Fruit fly (Drosophila melanogaster) whole organism, embryonic: ENCODE measurements around the gene CG45066.

Source experiments
- BtbVII ChIP-seq: fragments of 200-800 bp; sonication (Bioruptor generic); optimal IDR thresholded peaks from 3 replicates; lab custom pipeline; 2017; ENCODE audit warnings: missing biosample characterization, mild to moderate bottlenecking, missing genetic modification characterization
- CG10543 ChIP-seq: fragments of 200-800 bp; sonication (Bioruptor generic); optimal IDR thresholded peaks from 3 replicates; lab custom pipeline; 2017; ENCODE audit warnings: missing biosample characterization, mild to moderate bottlenecking, missing genetic modification characterization, moderate library complexity
- CG10979 ChIP-seq: fragments of 200-800 bp; sonication (Bioruptor generic); optimal IDR thresholded peaks from 2 replicates; lab custom pipeline; 2018; ENCODE audit warnings: missing biosample characterization, mild to moderate bottlenecking, missing genetic modification characterization, moderate library complexity
- CG11504 ChIP-seq: fragments of 200-800 bp; sonication (Bioruptor generic); optimal IDR thresholded peaks from 3 replicates; lab custom pipeline; 2019; ENCODE audit warnings: missing biosample characterization, mild to moderate bottlenecking, missing genetic modification characterization, moderate library complexity
- CG11696 ChIP-seq: fragments of 200-800 bp; sonication (Bioruptor generic); IDR thresholded peaks from 2 replicates; pipeline ENCODE4 v1.3.6; 2022; ENCODE audit warnings: missing biosample characterization, missing genetic modification characterization
- CG11723 ChIP-seq: fragments of 200-800 bp; sonication (Bioruptor generic); optimal IDR thresholded peaks from 2 replicates; lab custom pipeline; 2017; ENCODE audit warnings: missing biosample characterization, mild to moderate bottlenecking, missing genetic modification characterization
- CG12071 ChIP-seq: fragments of 200-800 bp; sonication (Bioruptor generic); optimal IDR thresholded peaks from 3 replicates; lab custom pipeline; 2018; ENCODE audit warnings: missing biosample characterization, mild to moderate bottlenecking, missing genetic modification characterization
- CG12769 ChIP-seq: fragments of 200-800 bp; sonication (Bioruptor generic); optimal IDR thresholded peaks from 2 replicates; lab custom pipeline; 2019; ENCODE audit warnings: missing biosample characterization, mild to moderate bottlenecking, missing genetic modification characterization, moderate library complexity
- CG13296 ChIP-seq: fragments of 200-800 bp; sonication (Bioruptor generic); optimal IDR thresholded peaks from 3 replicates; lab custom pipeline; 2018; ENCODE audit warnings: missing biosample characterization, mild to moderate bottlenecking, missing genetic modification characterization
- CG15269 ChIP-seq: fragments of 200-800 bp; sonication (Bioruptor generic); optimal IDR thresholded peaks from 2 replicates; lab custom pipeline; 2018; ENCODE audit warnings: missing biosample characterization, mild to moderate bottlenecking, missing genetic modification characterization, moderate library complexity
- CG15514 ChIP-seq: fragments of 200-800 bp; sonication (Bioruptor generic); optimal IDR thresholded peaks from 3 replicates; lab custom pipeline; 2017; ENCODE audit warnings: missing biosample characterization, missing genetic modification characterization, mild to moderate bottlenecking, moderate library complexity, missing genetic modification reagents
- CG15601 ChIP-seq: fragments of 200-800 bp; sonication (Bioruptor generic); optimal IDR thresholded peaks from 3 replicates; lab custom pipeline; 2019; ENCODE audit warnings: missing biosample characterization, mild to moderate bottlenecking, missing genetic modification characterization, moderate library complexity
- CG16779 ChIP-seq: fragments of 200-800 bp; sonication (Bioruptor generic); IDR thresholded peaks from 2 replicates; pipeline ENCODE4 v1.3.6; 2022; ENCODE audit warnings: missing biosample characterization, missing genetic modification characterization
- CG18619 ChIP-seq: fragments of 200-800 bp; sonication (Bioruptor generic); optimal IDR thresholded peaks from 3 replicates; lab custom pipeline; 2017; ENCODE audit warnings: missing biosample characterization, mild to moderate bottlenecking, missing genetic modification characterization
- CG2120 ChIP-seq: fragments of 200-800 bp; sonication (Bioruptor generic); optimal IDR thresholded peaks from 3 replicates; lab custom pipeline; 2016; ENCODE audit warnings: missing biosample characterization, missing genetic modification characterization
- CG2202 ChIP-seq: fragments of 200-800 bp; sonication (Bioruptor generic); optimal IDR thresholded peaks from 2 replicates; lab custom pipeline; 2018; ENCODE audit warnings: missing biosample characterization, mild to moderate bottlenecking, missing genetic modification characterization
- CG3407 ChIP-seq: fragments of 200-800 bp; sonication (Bioruptor generic); optimal IDR thresholded peaks from 2 replicates; lab custom pipeline; 2018; ENCODE audit warnings: missing biosample characterization, mild to moderate bottlenecking, missing genetic modification characterization
- CG4328 ChIP-seq: fragments of 200-800 bp; sonication (Bioruptor generic); optimal IDR thresholded peaks from 3 replicates; lab custom pipeline; 2017; ENCODE audit warnings: missing biosample characterization, missing genetic modification reagents, missing genetic modification characterization
- CG4360 ChIP-seq: fragments of 200-800 bp; sonication (Bioruptor generic); IDR thresholded peaks from 2 replicates; pipeline ENCODE4 v1.3.6; 2022; ENCODE audit warnings: missing biosample characterization, missing genetic modification characterization
- CG8388 ChIP-seq: fragments of 200-800 bp; sonication (Bioruptor generic); optimal IDR thresholded peaks from 2 replicates; lab custom pipeline; 2019; ENCODE audit warnings: missing biosample characterization, mild to moderate bottlenecking, missing genetic modification characterization, moderate library complexity
- CG9932 ChIP-seq: fragments of 200-800 bp; sonication (Bioruptor generic); IDR thresholded peaks from 2 replicates; pipeline ENCODE4 v1.3.6; 2022; ENCODE audit warnings: missing biosample characterization, missing genetic modification characterization
- CoRest ChIP-seq: fragments of 200-800 bp; sonication (Bioruptor generic); optimal IDR thresholded peaks from 3 replicates; lab custom pipeline; 2018; ENCODE audit warnings: missing biosample characterization, mild to moderate bottlenecking, missing genetic modification characterization, moderate library complexity
- Dad ChIP-seq: fragments of 200-800 bp; sonication (Bioruptor generic); optimal IDR thresholded peaks from 3 replicates; lab custom pipeline; 2016; ENCODE audit warnings: missing biosample characterization, missing genetic modification characterization
- Dbx ChIP-seq: fragments of 200-800 bp; sonication (Bioruptor generic); IDR thresholded peaks from 3 replicates; pipeline ENCODE4 v1.3.6; 2022; ENCODE audit warnings: missing biosample characterization, missing genetic modification characterization
- Deaf1 ChIP-seq: fragments of 200-800 bp; optimal IDR thresholded peaks from 3 replicates; lab custom pipeline; 2019; ENCODE audit warnings: missing biosample characterization, mild to moderate bottlenecking, missing genetic modification characterization, moderate library complexity
- Fer3 ChIP-seq: fragments of 200-800 bp; sonication (Bioruptor generic); optimal IDR thresholded peaks from 2 replicates; lab custom pipeline; 2018; ENCODE audit warnings: missing biosample characterization, mild to moderate bottlenecking, missing genetic modification characterization, moderate library complexity
- H15 ChIP-seq: fragments of 200-800 bp; sonication (Bioruptor generic); IDR thresholded peaks from 3 replicates; pipeline ENCODE4 v1.3.6; 2022; ENCODE audit warnings: missing biosample characterization, missing genetic modification characterization
- HLH3B ChIP-seq: fragments of 200-800 bp; sonication (Bioruptor generic); IDR thresholded peaks from 2 replicates; pipeline ENCODE4 v1.3.6; 2022; ENCODE audit warnings: missing biosample characterization, missing genetic modification characterization
- HLH54F ChIP-seq: fragments of 200-800 bp; sonication (Bioruptor generic); optimal IDR thresholded peaks from 3 replicates; lab custom pipeline; 2016; ENCODE audit warnings: missing biosample characterization, missing genetic modification characterization
- Mad ChIP-seq: fragments of 200-800 bp; sonication (Bioruptor generic); optimal IDR thresholded peaks from 2 replicates; lab custom pipeline; 2016; ENCODE audit warnings: missing biosample characterization, missing genetic modification characterization
- Mes4 ChIP-seq: fragments of 200-800 bp; sonication (Bioruptor generic); optimal IDR thresholded peaks from 2 replicates; lab custom pipeline; 2016; ENCODE audit warnings: missing biosample characterization, missing genetic modification characterization
- Opbp ChIP-seq: fragments of 200-800 bp; sonication (Bioruptor generic); IDR thresholded peaks from 3 replicates; pipeline ENCODE4 v1.3.6; 2022; ENCODE audit warnings: missing biosample characterization, missing genetic modification characterization; ENCODE audit not compliant: partially characterized antibody
- Side ChIP-seq: fragments of 200-800 bp; sonication (Bioruptor generic); optimal IDR thresholded peaks from 2 replicates; lab custom pipeline; 2016; ENCODE audit warnings: missing biosample characterization, missing genetic modification characterization
- Tbp ChIP-seq: fragments of >200 bp; optimal IDR thresholded peaks from 2 replicates; lab custom pipeline; 2018; ENCODE audit warnings: missing biosample characterization, missing genetic modification characterization
- YL-1 ChIP-seq: fragments of 200-800 bp; sonication (Bioruptor generic); optimal IDR thresholded peaks from 3 replicates; lab custom pipeline; 2017; ENCODE audit warnings: missing biosample characterization, mild to moderate bottlenecking, missing genetic modification characterization
- caup ChIP-seq: fragments of 200-800 bp; sonication (Bioruptor generic); optimal IDR thresholded peaks from 3 replicates; lab custom pipeline; 2017; ENCODE audit warnings: missing biosample characterization, mild to moderate bottlenecking, missing genetic modification characterization, moderate library complexity; ENCODE audit not compliant: severe bottlenecking
- disco-r ChIP-seq: fragments of 200-800 bp; sonication (Bioruptor generic); optimal IDR thresholded peaks from 2 replicates; lab custom pipeline; 2016; ENCODE audit warnings: missing biosample characterization, missing genetic modification characterization
- eyg ChIP-seq: fragments of 200-800 bp; sonication (Bioruptor generic); optimal IDR thresholded peaks from 3 replicates; lab custom pipeline; 2016; ENCODE audit warnings: missing biosample characterization, missing genetic modification characterization
- gt ChIP-seq: fragments of 200-800 bp; sonication (Bioruptor generic); IDR thresholded peaks from 2 replicates; pipeline ENCODE4 v1.3.6; 2022; ENCODE audit warnings: missing biosample characterization, missing genetic modification characterization
- her ChIP-seq: fragments of 200-800 bp; sonication (Bioruptor generic); optimal IDR thresholded peaks from 2 replicates; lab custom pipeline; 2016; ENCODE audit warnings: missing biosample characterization, missing genetic modification characterization
- pan ChIP-seq, 4 experiments: fragments of >200 bp in 3 of 4; fragments of 200-800 bp in 1 of 4; sonication (Bioruptor generic) in 1 of 4; optimal IDR thresholded peaks in 3 of 4; IDR thresholded peaks in 1 of 4; 2 replicates each; pipeline versions ENCODE4 v1.3.6 to Lab custom; 2017 to 2022; ENCODE audit warnings: missing biosample characterization in 2 of 4, missing genetic modification characterization in 2 of 4, mixed read lengths in 1 of 4
- phol ChIP-seq: fragments of 200-800 bp; sonication (Bioruptor generic); optimal IDR thresholded peaks from 3 replicates; lab custom pipeline; 2018; ENCODE audit warnings: missing biosample characterization, mild to moderate bottlenecking, missing genetic modification characterization, moderate library complexity
- sob ChIP-seq: fragments of 200-800 bp; sonication (Bioruptor generic); IDR thresholded peaks from 2 replicates; pipeline ENCODE4 v1.3.6; 2022; ENCODE audit warnings: missing biosample characterization, missing genetic modification characterization
- sqz ChIP-seq: fragments of 200-800 bp; sonication (Bioruptor generic); optimal IDR thresholded peaks from 3 replicates; lab custom pipeline; 2018; ENCODE audit warnings: missing biosample characterization, mild to moderate bottlenecking, missing genetic modification characterization
- toy ChIP-seq: fragments of 200-800 bp; sonication (Bioruptor generic); IDR thresholded peaks from 2 replicates; pipeline ENCODE4 v1.3.6; 2022; ENCODE audit warnings: missing biosample characterization, missing genetic modification characterization
- unc-4 ChIP-seq: fragments of 200-800 bp; sonication (Bioruptor generic); IDR thresholded peaks from 2 replicates; pipeline ENCODE4 v1.3.6; 2022; ENCODE audit warnings: missing biosample characterization, missing genetic modification characterization; ENCODE audit not compliant: partially characterized antibody
- zfh1 ChIP-seq: fragments of 200-800 bp; sonication (Bioruptor generic); IDR thresholded peaks from 3 replicates; pipeline ENCODE4 v1.3.6; 2022; ENCODE audit warnings: missing biosample characterization, missing genetic modification characterization

The CG45066 gene

DNA sequence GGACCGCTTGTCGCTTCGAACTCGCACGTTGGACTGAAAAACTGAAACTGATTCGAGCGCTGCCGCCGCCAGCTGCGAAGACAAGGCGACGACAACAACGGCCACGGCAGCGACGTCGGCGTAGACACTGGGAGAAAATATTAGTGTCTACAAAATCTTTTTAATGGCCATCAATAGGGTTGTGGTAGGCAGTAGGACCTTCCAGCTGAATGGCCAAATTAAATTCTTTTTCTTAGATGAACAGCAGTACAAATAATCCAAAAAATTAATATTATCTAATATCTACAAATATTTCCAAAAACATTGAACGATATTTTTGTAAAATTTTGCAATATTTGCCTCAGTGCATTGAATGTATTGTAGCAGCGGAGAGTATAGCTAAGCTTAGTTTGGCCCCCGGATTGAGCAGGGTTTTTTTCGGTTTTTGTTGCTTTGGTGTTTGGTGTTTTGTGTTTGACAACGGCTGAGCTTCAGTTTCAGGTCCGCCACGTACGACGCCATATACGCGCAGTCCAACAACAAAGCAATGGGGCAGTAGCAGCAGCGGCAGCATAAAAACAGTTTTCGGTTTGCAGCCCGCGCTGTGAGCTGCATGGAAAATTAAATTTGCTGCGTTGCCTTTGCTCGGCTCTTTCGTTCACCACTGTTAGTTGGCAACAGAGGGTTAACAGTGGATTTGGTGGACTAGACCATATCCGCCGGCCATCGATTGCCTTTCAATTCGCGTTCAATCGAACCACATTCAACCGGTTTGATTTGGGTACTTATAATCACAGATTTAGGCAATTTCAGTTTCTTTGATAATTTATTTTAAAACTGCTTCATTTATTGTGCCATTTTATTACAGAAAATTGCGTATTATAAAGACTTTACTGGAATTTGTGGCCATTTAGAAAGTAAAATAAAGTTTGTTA, 3.9 kb downstream of the CG45066 start, which contains the start of gene Cht7 (continued):
- TF ChIP-seq zfh1 (GFP tag; lab: Robert Waterston, UW): peak; percentile 84
- TF ChIP-seq CG11504 (tag; lab: Kevin White, UChicago): peak; percentile 90
- 0 out of 2 replicates have a peak, but pooled peaks have one; percentile 19 for TF ChIP-seq toy (GFP tag; lab: Robert Waterston, UW)
- no peak for TF ChIP-seq CG16779
- TF ChIP-seq BtbVII (GFP tag; lab: Kevin White, UChicago): peak; percentile 76
- peak; percentile 64 for TF ChIP-seq Dad (GFP tag; lab: Kevin White, UChicago)
- TF ChIP-seq CoRest (tag; lab: Kevin White, UChicago): peak; percentile 93
- TF ChIP-seq CG9932: peak; percentile 87
- peak; percentile 4 for TF ChIP-seq eyg
- TF ChIP-seq CG3407 (GFP tag; lab: Kevin White, UChicago): peak; percentile 76
- TF ChIP-seq CG11723: peak; percentile 85
- TF ChIP-seq Side (GFP tag; lab: Kevin White, UChicago): peak; percentile 65
- TF ChIP-seq CG15514 (GFP tag; lab: Kevin White, UChicago): peak; percentile 62
- TF ChIP-seq CG8388 (GFP tag; lab: Kevin White, UChicago): peak; percentile 86
- TF ChIP-seq YL-1 (GFP tag; lab: Kevin White, UChicago): peak; percentile 47
- peak; percentile 87 for TF ChIP-seq CG10979
- TF ChIP-seq Opbp (GFP tag; lab: Robert Waterston, UW): no peak
- TF ChIP-seq Mad: peak; percentile 87
- peak; percentile 83 for TF ChIP-seq sob (GFP tag; lab: Robert Waterston, UW)
- TF ChIP-seq phol: peak; percentile 87
- peak; percentile 27 for TF ChIP-seq disco-r (GFP tag; lab: Kevin White, UChicago)
- TF ChIP-seq CG2120: peak; percentile 84
- peak; percentile 76; the same call in 2 of the 3 replicates for TF ChIP-seq H15 (GFP tag; lab: Robert Waterston, UW)
- peak; percentile 34 for TF ChIP-seq her (GFP tag; lab: Kevin White, UChicago)
- TF ChIP-seq CG12769 (tag; lab: Kevin White, UChicago): peak; percentile 78
- TF ChIP-seq pan (optimal IDR thresholded peaks at IDR 0.05; lab: Kevin White, UChicago): no peak
- TF ChIP-seq pan (GFP tag; optimal IDR thresholded peaks at IDR 0.05 in 1 of 2, IDR thresholded peaks at IDR 0.05 in 1 of 2): peak in 1 of 2 experiments; percentile 73
- TF ChIP-seq caup (GFP tag; lab: Kevin White, UChicago): peak; percentile 84
- TF ChIP-seq CG18619 (GFP tag; lab: Kevin White, UChicago): peak; percentile 86
- peak; percentile 77 for TF ChIP-seq HLH3B (GFP tag; lab: Robert Waterston, UW)
- TF ChIP-seq CG12071: peak; percentile 71
- TF ChIP-seq CG15269: peak; percentile 94
- no peak for TF ChIP-seq unc-4 (GFP tag; lab: Robert Waterston, UW)
- TF ChIP-seq Mes4 (GFP tag; lab: Kevin White, UChicago): peak; percentile 51
- peak; percentile 52 for TF ChIP-seq Fer3 (tag; lab: Kevin White, UChicago)
- no peak for TF ChIP-seq Tbp (GFP tag; lab: Kevin White, UChicago)
- TF ChIP-seq sqz (GFP tag; lab: Kevin White, UChicago): peak; percentile 76
- TF ChIP-seq CG10543 (GFP tag; lab: Kevin White, UChicago): peak; percentile 90
- peak; percentile 43; the same call in 1 of the 2 replicates for TF ChIP-seq CG11696
- 0 out of 2 replicates have a peak, but pooled peaks have one; percentile 15 for TF ChIP-seq CG4360 (GFP tag; lab: Robert Waterston, UW)
- peak; percentile 55 for TF ChIP-seq CG4328 (GFP tag; lab: Kevin White, UChicago)
- peak; percentile 83 for TF ChIP-seq Dbx (GFP tag; lab: Robert Waterston, UW)
- TF ChIP-seq CG13296 (GFP tag; lab: Kevin White, UChicago): peak; percentile 76
- TF ChIP-seq CG15601 (tag; lab: Kevin White, UChicago): peak; percentile 99
- TF ChIP-seq Deaf1: peak; percentile 61
- TF ChIP-seq CG2202 (tag; lab: Kevin White, UChicago): peak; percentile 80
- TF ChIP-seq gt (GFP tag; lab: Robert Waterston, UW): peak; percentile 42; the same call in 1 of the 2 replicates
- TF ChIP-seq HLH54F (GFP tag; lab: Kevin White, UChicago): peak; percentile 73
